Fruit fly (Drosophila melanogaster) S2 (cell line): ENCODE measurements around the gene Dnah3.

ENCODE experiments used
- CG8478 ChIP-seq: fragments of >200 bp; optimal IDR thresholded peaks from 2 replicates; lab custom pipeline; 2018
- CTCF ChIP-seq, 2 experiments: fragments of >200 bp; optimal IDR thresholded peaks; 2 replicates each; lab custom pipeline; 2018

DNA sequence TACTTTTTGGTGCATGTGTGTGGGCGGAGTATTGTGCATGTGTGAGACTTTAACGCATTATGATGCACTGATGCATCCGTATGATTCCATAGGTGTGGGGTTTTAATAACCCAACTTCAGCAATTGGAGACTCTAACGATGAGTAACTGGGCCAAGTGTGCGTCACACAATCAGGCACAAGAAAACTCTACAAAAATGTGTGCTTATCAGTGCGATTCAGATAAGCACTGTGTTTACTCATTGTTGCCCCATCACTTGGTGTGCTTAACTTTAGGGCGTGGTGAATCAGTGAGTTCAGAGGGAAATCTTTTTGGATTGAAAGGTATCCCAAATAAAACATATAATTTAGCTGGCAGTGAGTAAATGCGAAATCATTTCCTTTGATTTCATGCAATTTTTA lies 38.0 kb downstream of the Dnah3 start:
- no peak for TF ChIP-seq CTCF (optimal IDR thresholded peaks at IDR 0.05; lab: Kevin White, UChicago)
- no peak for TF ChIP-seq CG8478 (lab: Kevin White, UChicago)
